Fruit fly (Drosophila melanogaster) whole organism, embryonic: ENCODE results near the gene CG15306.

Source experiments
- Aef1 ChIP-seq: fragments of 200-800 bp; sonication (Bioruptor generic); IDR thresholded peaks from 3 replicates; pipeline ENCODE4 v1.3.6; 2022; ENCODE audit warnings: missing biosample characterization, missing genetic modification characterization
- Atf-2 ChIP-seq: fragments of 200-800 bp; sonication (Bioruptor generic); optimal IDR thresholded peaks from 2 replicates; lab custom pipeline; 2016; ENCODE audit warnings: missing biosample characterization, missing genetic modification characterization
- Atf3 ChIP-seq: fragments of 200-800 bp; sonication (Bioruptor generic); optimal IDR thresholded peaks from 3 replicates; lab custom pipeline; 2016; ENCODE audit warnings: missing biosample characterization, missing genetic modification characterization
- Bdp1 ChIP-seq: fragments of 200-800 bp; sonication (Bioruptor generic); optimal IDR thresholded peaks from 3 replicates; lab custom pipeline; 2016; ENCODE audit warnings: missing biosample characterization, missing genetic modification characterization
- BtbVII ChIP-seq: fragments of 200-800 bp; sonication (Bioruptor generic); optimal IDR thresholded peaks from 3 replicates; lab custom pipeline; 2017; ENCODE audit warnings: missing biosample characterization, mild to moderate bottlenecking, missing genetic modification characterization
- C15 ChIP-seq: fragments of 200-800 bp; sonication (Bioruptor generic); IDR thresholded peaks from 3 replicates; pipeline ENCODE4 v1.3.6; 2022; ENCODE audit warnings: missing biosample characterization, missing genetic modification characterization
- CG10431 ChIP-seq: fragments of 200-800 bp; sonication (Bioruptor generic); optimal IDR thresholded peaks from 3 replicates; lab custom pipeline; 2018; ENCODE audit warnings: missing biosample characterization, mild to moderate bottlenecking, missing genetic modification characterization
- CG10462 ChIP-seq: fragments of 200-800 bp; sonication (Bioruptor generic); optimal IDR thresholded peaks from 2 replicates; lab custom pipeline; 2016; ENCODE audit warnings: missing biosample characterization, missing genetic modification characterization
- CG11398 ChIP-seq: fragments of 200-800 bp; sonication (Bioruptor generic); optimal IDR thresholded peaks from 2 replicates; lab custom pipeline; 2016; ENCODE audit warnings: missing biosample characterization, missing genetic modification characterization
- CG12155 ChIP-seq: fragments of 200-800 bp; sonication (Bioruptor generic); optimal IDR thresholded peaks from 3 replicates; lab custom pipeline; 2016; ENCODE audit warnings: missing biosample characterization, missing genetic modification characterization
- CG12744 ChIP-seq: fragments of 200-800 bp; sonication (Bioruptor generic); optimal IDR thresholded peaks from 2 replicates; lab custom pipeline; 2016; ENCODE audit warnings: missing biosample characterization, missing genetic modification characterization
- CG13123 ChIP-seq: fragments of 200-800 bp; sonication (Bioruptor generic); optimal IDR thresholded peaks from 2 replicates; lab custom pipeline; 2016; ENCODE audit warnings: missing biosample characterization, missing genetic modification characterization
- CG14965 ChIP-seq: fragments of 200-800 bp; sonication (Bioruptor generic); optimal IDR thresholded peaks from 2 replicates; lab custom pipeline; 2016; ENCODE audit warnings: missing biosample characterization, missing genetic modification characterization, borderline replicate concordance
- CG18599 ChIP-seq: fragments of 200-800 bp; sonication (Bioruptor generic); optimal IDR thresholded peaks from 3 replicates; lab custom pipeline; 2017; ENCODE audit warnings: missing biosample characterization, missing genetic modification characterization, mild to moderate bottlenecking, moderate library complexity, missing genetic modification reagents
- CG2199 ChIP-seq: fragments of 200-800 bp; sonication (Bioruptor generic); IDR thresholded peaks from 3 replicates; pipeline ENCODE4 v1.3.6; 2022; ENCODE audit warnings: missing biosample characterization, missing genetic modification characterization
- CG30431 ChIP-seq: fragments of 200-800 bp; sonication (Bioruptor generic); optimal IDR thresholded peaks from 2 replicates; lab custom pipeline; 2017; ENCODE audit warnings: missing biosample characterization, missing genetic modification characterization
- CG31365 ChIP-seq: fragments of 200-800 bp; sonication (Bioruptor generic); optimal IDR thresholded peaks from 2 replicates; lab custom pipeline; 2018; ENCODE audit warnings: missing biosample characterization, mild to moderate bottlenecking, missing genetic modification characterization
- CG32767 ChIP-seq: fragments of 200-800 bp; sonication (Bioruptor generic); IDR thresholded peaks from 2 replicates; pipeline ENCODE4 v1.3.6; 2022; ENCODE audit warnings: missing biosample characterization, missing genetic modification characterization
- CG33557 ChIP-seq: fragments of 200-800 bp; sonication (Bioruptor generic); optimal IDR thresholded peaks from 2 replicates; lab custom pipeline; 2019; ENCODE audit warnings: missing biosample characterization, mild to moderate bottlenecking, missing genetic modification characterization, moderate library complexity
- CG42726 ChIP-seq: fragments of 200-800 bp; sonication (Bioruptor generic); IDR thresholded peaks from 2 replicates; pipeline ENCODE4 v1.3.6; 2022; ENCODE audit warnings: missing biosample characterization, missing genetic modification characterization; ENCODE audit not compliant: partially characterized antibody
- CG4360 ChIP-seq: fragments of 200-800 bp; sonication (Bioruptor generic); IDR thresholded peaks from 2 replicates; pipeline ENCODE4 v1.3.6; 2022; ENCODE audit warnings: missing biosample characterization, missing genetic modification characterization
- CG4820 ChIP-seq: fragments of 200-800 bp; sonication (Bioruptor generic); optimal IDR thresholded peaks from 3 replicates; lab custom pipeline; 2016; ENCODE audit warnings: missing biosample characterization, missing genetic modification characterization
- CG5245 ChIP-seq: fragments of 200-800 bp; sonication (Bioruptor generic); optimal IDR thresholded peaks from 3 replicates; lab custom pipeline; 2016; ENCODE audit warnings: missing biosample characterization, missing genetic modification characterization
- CG6272 ChIP-seq: fragments of 200-800 bp; sonication (Bioruptor generic); IDR thresholded peaks from 2 replicates; pipeline ENCODE4 v1.3.6; 2022; ENCODE audit warnings: missing biosample characterization, missing genetic modification characterization
- CG6854 ChIP-seq: fragments of 200-800 bp; sonication (Bioruptor generic); optimal IDR thresholded peaks from 3 replicates; lab custom pipeline; 2017; ENCODE audit warnings: missing biosample characterization, mild to moderate bottlenecking, missing genetic modification characterization
- CG7357 ChIP-seq: fragments of 200-800 bp; sonication (Bioruptor generic); IDR thresholded peaks from 3 replicates; pipeline ENCODE4 v1.3.6; 2022; ENCODE audit warnings: missing biosample characterization, missing genetic modification characterization
- CG9437 ChIP-seq: fragments of 200-800 bp; sonication (Bioruptor generic); optimal IDR thresholded peaks from 2 replicates; lab custom pipeline; 2018; ENCODE audit warnings: missing biosample characterization, mild to moderate bottlenecking, missing genetic modification characterization
- CHES-1-like ChIP-seq: fragments of 200-800 bp; sonication (Bioruptor generic); optimal IDR thresholded peaks from 2 replicates; lab custom pipeline; 2016; ENCODE audit warnings: missing biosample characterization, missing genetic modification characterization
- CoRest ChIP-seq: fragments of 200-800 bp; sonication (Bioruptor generic); optimal IDR thresholded peaks from 3 replicates; lab custom pipeline; 2018; ENCODE audit warnings: missing biosample characterization, mild to moderate bottlenecking, missing genetic modification characterization, moderate library complexity
- Dref ChIP-seq: fragments of 200-800 bp; sonication (Bioruptor generic); IDR thresholded peaks from 2 replicates; pipeline ENCODE4 v1.3.6; 2022; ENCODE audit warnings: missing biosample characterization, missing genetic modification characterization
- E2f2 ChIP-seq: fragments of 200-800 bp; sonication (Bioruptor generic); IDR thresholded peaks from 2 replicates; pipeline ENCODE4 v1.3.6; 2022; ENCODE audit warnings: missing biosample characterization, missing genetic modification characterization
- Hey ChIP-seq: fragments of 200-800 bp; sonication (Bioruptor generic); optimal IDR thresholded peaks from 3 replicates; lab custom pipeline; 2018; ENCODE audit warnings: missing biosample characterization, mild to moderate bottlenecking, missing genetic modification characterization
- Hsf ChIP-seq: fragments of 200-800 bp; sonication (Bioruptor generic); optimal IDR thresholded peaks from 3 replicates; lab custom pipeline; 2016; ENCODE audit warnings: missing biosample characterization, missing genetic modification characterization
- MESR4 ChIP-seq: fragments of 200-800 bp; sonication (Bioruptor generic); optimal IDR thresholded peaks from 2 replicates; lab custom pipeline; 2018; ENCODE audit warnings: missing biosample characterization, mild to moderate bottlenecking, missing genetic modification characterization, moderate library complexity
- NFAT ChIP-seq: fragments of 200-800 bp; sonication (Bioruptor generic); IDR thresholded peaks from 2 replicates; pipeline ENCODE4 v1.3.6; 2022; ENCODE audit warnings: missing biosample characterization, missing genetic modification characterization
- Tbp ChIP-seq: fragments of >200 bp; optimal IDR thresholded peaks from 2 replicates; lab custom pipeline; 2018; ENCODE audit warnings: missing biosample characterization, missing genetic modification characterization
- Xrp1 ChIP-seq: fragments of 200-800 bp; sonication (Bioruptor generic); IDR thresholded peaks from 2 replicates; pipeline ENCODE4 v1.3.6; 2022; ENCODE audit warnings: missing biosample characterization, missing genetic modification characterization
- cas ChIP-seq: fragments of 200-800 bp; sonication (Bioruptor generic); IDR thresholded peaks from 2 replicates; pipeline ENCODE4 v1.3.6; 2022; ENCODE audit warnings: missing biosample characterization, missing genetic modification characterization
- dan ChIP-seq: fragments of 200-800 bp; sonication (Bioruptor generic); IDR thresholded peaks from 2 replicates; pipeline ENCODE4 v1.3.6; 2022; ENCODE audit warnings: missing biosample characterization, missing genetic modification characterization
- ems ChIP-seq: fragments of 200-800 bp; sonication (Bioruptor generic); optimal IDR thresholded peaks from 3 replicates; lab custom pipeline; 2016; ENCODE audit warnings: missing biosample characterization, missing genetic modification characterization
- gsb-n ChIP-seq: fragments of 200-800 bp; sonication (Bioruptor generic); optimal IDR thresholded peaks from 3 replicates; lab custom pipeline; 2018; ENCODE audit warnings: missing biosample characterization, mild to moderate bottlenecking, missing genetic modification characterization
- h ChIP-seq: fragments of >200 bp; optimal IDR thresholded peaks from 2 replicates; lab custom pipeline; 2017
- hth ChIP-seq: fragments of >200 bp; optimal IDR thresholded peaks from 2 replicates; lab custom pipeline; 2017; ENCODE audit warnings: inconsistent platforms
- inv ChIP-seq: fragments of 200-800 bp; sonication (Bioruptor generic); IDR thresholded peaks from 2 replicates; pipeline ENCODE4 v1.3.6; 2022; ENCODE audit warnings: missing biosample characterization, missing genetic modification characterization; ENCODE audit not compliant: partially characterized antibody
- nerfin-1 ChIP-seq: fragments of 200-800 bp; sonication (Bioruptor generic); optimal IDR thresholded peaks from 3 replicates; lab custom pipeline; 2019; ENCODE audit warnings: missing biosample characterization, mild to moderate bottlenecking, missing genetic modification characterization, moderate library complexity
- onecut ChIP-seq: fragments of 200-800 bp; sonication (Bioruptor generic); IDR thresholded peaks from 2 replicates; pipeline ENCODE4 v1.3.6; 2022; ENCODE audit warnings: missing biosample characterization, missing genetic modification characterization
- org-1 ChIP-seq: fragments of 200-800 bp; sonication (Bioruptor generic); optimal IDR thresholded peaks from 2 replicates; lab custom pipeline; 2017; ENCODE audit warnings: missing biosample characterization, missing genetic modification characterization
- otp ChIP-seq: fragments of 200-800 bp; sonication (Bioruptor generic); IDR thresholded peaks from 3 replicates; pipeline ENCODE4, ENCODE4 v1.3.6; 2022; ENCODE audit warnings: missing biosample characterization, missing genetic modification characterization
- p53 ChIP-seq: fragments of 200-800 bp; sonication (Bioruptor generic); optimal IDR thresholded peaks from 2 replicates; lab custom pipeline; 2016; ENCODE audit warnings: missing biosample characterization, missing genetic modification characterization
- slou ChIP-seq: fragments of 200-800 bp; sonication (Bioruptor generic); optimal IDR thresholded peaks from 3 replicates; lab custom pipeline; 2016; ENCODE audit warnings: missing biosample characterization, missing genetic modification characterization
- tio ChIP-seq: fragments of 200-800 bp; sonication (Bioruptor generic); optimal IDR thresholded peaks from 2 replicates; lab custom pipeline; 2017; ENCODE audit warnings: missing biosample characterization, missing genetic modification characterization, inconsistent platforms

Gene CG15306

DNA sequence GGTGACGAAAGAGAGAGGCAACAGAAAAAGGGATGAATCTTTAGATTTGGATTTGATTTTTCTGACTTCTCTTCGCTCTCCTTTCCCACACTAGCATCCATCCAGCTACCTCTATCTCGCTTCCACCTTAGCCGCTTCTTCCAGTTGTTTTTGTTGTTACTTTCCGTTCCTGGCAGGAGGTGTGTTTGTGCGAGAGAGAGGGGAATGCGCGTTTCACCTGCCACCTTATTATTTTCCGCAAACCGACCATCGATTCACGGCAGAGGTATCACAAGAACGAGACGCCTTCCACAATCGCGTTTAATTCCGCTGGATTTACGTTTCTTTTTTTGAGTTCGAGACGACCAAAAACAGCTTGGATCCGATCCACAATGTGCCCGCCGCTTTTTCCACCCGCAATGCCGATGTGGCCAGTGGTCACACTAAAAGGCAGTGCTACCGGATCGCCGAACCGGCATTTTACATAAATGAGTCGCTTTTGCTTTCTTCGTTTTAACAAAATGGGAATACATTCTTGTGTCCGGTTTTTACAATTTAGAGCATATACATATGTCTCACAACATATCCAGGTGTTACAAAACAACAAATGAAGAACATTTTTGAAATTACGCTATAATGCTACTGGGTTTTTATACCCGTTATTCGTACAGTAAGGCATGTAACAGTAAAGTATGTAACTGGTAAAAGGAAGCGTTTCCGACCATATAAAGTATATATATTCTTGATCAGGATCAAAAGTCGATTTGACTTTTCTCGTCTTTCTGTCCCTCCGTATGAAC is 5.9 kb downstream of the CG15306 start, which contains the start of gene alpha-Man-Ia (continued):
- TF ChIP-seq CG9437 (GFP tag; lab: Kevin White, UChicago) (peak; percentile 2), tio (GFP tag; lab: Kevin White, UChicago) (no peak), nerfin-1 (no peak), CG10462 (GFP tag; lab: Kevin White, UChicago) (no peak), CG32767 (GFP tag; lab: Robert Waterston, UW) (no peak), CG2199 (GFP tag; lab: Robert Waterston, UW) (no peak), dan (GFP tag; lab: Robert Waterston, UW) (no peak), CG33557 (GFP tag; lab: Kevin White, UChicago) (no peak), CoRest (tag; lab: Kevin White, UChicago) (peak; percentile 43), CG6854 (GFP tag; lab: Kevin White, UChicago) (no peak), Bdp1 (GFP tag; lab: Kevin White, UChicago) (no peak), CG42726 (0 out of 2 replicates have a peak, but pooled peaks have one; percentile 8), C15 (GFP tag; lab: Robert Waterston, UW) (no peak), Xrp1 (GFP tag; lab: Robert Waterston, UW) (0 out of 2 replicates have a peak, but pooled peaks have one; percentile 9), CG14965 (no peak), hth (no peak), Tbp (GFP tag; lab: Kevin White, UChicago) (no peak), NFAT (GFP tag; lab: Robert Waterston, UW) (no peak), inv (GFP tag; lab: Robert Waterston, UW) (0 out of 2 replicates have a peak, but pooled peaks have one; percentile 10), CG5245 (no peak), MESR4 (GFP tag; lab: Kevin White, UChicago) (peak; percentile 51), slou (no peak), CG13123 (GFP tag; lab: Kevin White, UChicago) (no peak), CG4360 (peak; percentile 80), ems (no peak), Hsf (no peak), CG6272 (GFP tag; lab: Robert Waterston, UW) (0 out of 2 replicates have a peak, but pooled peaks have one; percentile 23), CG18599 (GFP tag; lab: Kevin White, UChicago) (peak; percentile 14), CHES-1-like (GFP tag; lab: Kevin White, UChicago) (peak; percentile 58), cas (GFP tag; lab: Robert Waterston, UW) (no peak), CG30431 (GFP tag; lab: Kevin White, UChicago) (no peak), CG7357 (GFP tag; lab: Robert Waterston, UW) (no peak), CG10431 (no peak), Atf-2 (GFP tag; lab: Kevin White, UChicago) (no peak), E2f2 (peak; percentile 19; the same call in 1 of the 2 replicates), CG4820 (GFP tag; lab: Kevin White, UChicago) (peak; percentile 28), CG12155 (GFP tag; lab: Kevin White, UChicago) (peak; percentile 23), BtbVII (GFP tag; lab: Kevin White, UChicago) (no peak), CG31365 (tag; lab: Kevin White, UChicago) (no peak), Dref (peak; percentile 56), Atf3 (GFP tag; lab: Kevin White, UChicago) (peak; percentile 8), Hey (no peak), otp (no peak), p53 (no peak), onecut (GFP tag; lab: Robert Waterston, UW) (no peak; the same call in 1 of the 2 replicates), CG11398 (GFP tag; lab: Kevin White, UChicago) (no peak), CG12744 (GFP tag; lab: Kevin White, UChicago) (no peak), gsb-n (no peak), Aef1 (GFP tag; lab: Robert Waterston, UW) (no peak), org-1 (GFP tag; lab: Kevin White, UChicago) (no peak), h (lab: Kevin White, UChicago) (no peak)
